Worm (Caenorhabditis elegans) whole organism, L3 larva: ENCODE results near the gene nekl-4.
A peak's percentile ranks its signal among the peaks of the same experiment; 100 is the strongest.

Source experiments
- aly-2 ChIP-seq: fragments of 150-350 bp; optimal IDR thresholded peaks from 2 replicates; lab custom pipeline; 2014; ENCODE audit warnings: missing biosample characterization, missing genetic modification characterization
- ama-1 ChIP-seq: fragments of 150-350 bp; optimal IDR thresholded peaks from 2 replicates; lab custom pipeline; 2018
- ceh-16 ChIP-seq: sonication (generic microtip); optimal IDR thresholded peaks from 2 replicates; lab custom pipeline; 2017; ENCODE audit warnings: missing biosample characterization, missing genetic modification characterization
- ceh-28 ChIP-seq: fragments of 150-350 bp; optimal IDR thresholded peaks from 2 replicates; lab custom pipeline; 2014; ENCODE audit warnings: missing biosample characterization, missing genetic modification reagents, missing genetic modification characterization
- ceh-9 ChIP-seq: sonication (generic microtip); optimal IDR thresholded peaks from 2 replicates; lab custom pipeline; 2018; ENCODE audit warnings: missing biosample characterization, missing genetic modification characterization
- daf-12 ChIP-seq: fragments of 150-350 bp; optimal IDR thresholded peaks from 2 replicates; lab custom pipeline; 2014; ENCODE audit warnings: missing biosample characterization, missing genetic modification reagents, missing genetic modification characterization
- egl-5 ChIP-seq: fragments of 150-350 bp; optimal IDR thresholded peaks from 2 replicates; lab custom pipeline; 2017; ENCODE audit warnings: missing biosample characterization, missing genetic modification reagents, missing genetic modification characterization, inconsistent platforms
- elt-1 ChIP-seq: fragments of 150-350 bp; optimal IDR thresholded peaks from 2 replicates; lab custom pipeline; 2014; ENCODE audit warnings: missing biosample characterization, missing genetic modification characterization
- elt-2 ChIP-seq: sonication (generic microtip); optimal IDR thresholded peaks from 2 replicates; lab custom pipeline; 2016; ENCODE audit warnings: missing genetic modification reagents, mild to moderate bottlenecking, missing genetic modification characterization, missing compliant biosample characterization
- fkh-10 ChIP-seq: sonication (generic microtip); optimal IDR thresholded peaks from 2 replicates; lab custom pipeline; 2017; ENCODE audit warnings: missing biosample characterization, missing genetic modification reagents, missing genetic modification characterization
- fkh-2 ChIP-seq: fragments of 150-350 bp; optimal IDR thresholded peaks from 2 replicates; lab custom pipeline; 2014; ENCODE audit warnings: missing biosample characterization, missing genetic modification reagents, missing genetic modification characterization
- fos-1 ChIP-seq: fragments of 150-350 bp; optimal IDR thresholded peaks from 2 replicates; lab custom pipeline; 2014; ENCODE audit warnings: missing biosample characterization, missing genetic modification characterization
- hmg-11 ChIP-seq: sonication (generic microtip); optimal IDR thresholded peaks from 2 replicates; lab custom pipeline; 2016; ENCODE audit warnings: missing genetic modification characterization, missing compliant biosample characterization
- jun-1 ChIP-seq: fragments of 150-350 bp; optimal IDR thresholded peaks from 2 replicates; lab custom pipeline; 2014; ENCODE audit warnings: missing biosample characterization, missing genetic modification reagents, missing genetic modification characterization
- lin-15B ChIP-seq: fragments of 150-350 bp; optimal IDR thresholded peaks from 2 replicates; lab custom pipeline; 2014; ENCODE audit warnings: missing biosample characterization, missing genetic modification characterization
- lin-39 ChIP-seq: fragments of 150-350 bp; optimal IDR thresholded peaks from 2 replicates; lab custom pipeline; 2018; ENCODE audit warnings: missing biosample characterization, missing genetic modification reagents, missing genetic modification characterization
- mml-1 ChIP-seq: fragments of 150-350 bp; sonication (generic microtip); optimal IDR thresholded peaks from 3 replicates; lab custom pipeline; 2014; ENCODE audit warnings: missing biosample characterization, missing genetic modification characterization
- nfya-1 ChIP-seq: sonication (generic microtip); optimal IDR thresholded peaks from 2 replicates; lab custom pipeline; 2017; ENCODE audit warnings: missing genetic modification characterization, mild to moderate bottlenecking, missing compliant biosample characterization, antibody characterized with exemption, moderate library complexity; ENCODE audit not compliant: insufficient read depth
- nhr-11 ChIP-seq: fragments of 150-350 bp; optimal IDR thresholded peaks from 2 replicates; lab custom pipeline; 2014; ENCODE audit warnings: missing biosample characterization, missing genetic modification characterization
- nhr-12 ChIP-seq: fragments of 150-350 bp; optimal IDR thresholded peaks from 2 replicates; lab custom pipeline; 2014; ENCODE audit warnings: missing biosample characterization, missing genetic modification characterization
- nhr-23 ChIP-seq: fragments of 150-350 bp; optimal IDR thresholded peaks from 2 replicates; lab custom pipeline; 2014; ENCODE audit warnings: missing biosample characterization, missing genetic modification reagents, missing genetic modification characterization
- nhr-25 ChIP-seq: sonication (generic microtip); optimal IDR thresholded peaks from 2 replicates; lab custom pipeline; 2017; ENCODE audit warnings: missing biosample characterization, missing genetic modification characterization
- nhr-28 ChIP-seq: fragments of 150-350 bp; optimal IDR thresholded peaks from 2 replicates; lab custom pipeline; 2014; ENCODE audit warnings: missing biosample characterization, missing genetic modification characterization
- nhr-43 ChIP-seq: sonication (generic microtip); optimal IDR thresholded peaks from 2 replicates; lab custom pipeline; 2016; ENCODE audit warnings: mild to moderate bottlenecking, missing genetic modification characterization, missing compliant biosample characterization; ENCODE audit not compliant: poor library complexity, severe bottlenecking
- nhr-67 ChIP-seq: fragments of 150-350 bp; optimal IDR thresholded peaks from 2 replicates; lab custom pipeline; 2014; ENCODE audit warnings: missing biosample characterization, missing genetic modification characterization
- nhr-76 ChIP-seq: fragments of 150-350 bp; sonication (generic microtip); optimal IDR thresholded peaks from 5 replicates; lab custom pipeline; 2014; ENCODE audit warnings: missing biosample characterization, missing genetic modification characterization
- pha-4 ChIP-seq: fragments of 150-350 bp; optimal IDR thresholded peaks from 2 replicates; lab custom pipeline; 2014; ENCODE audit warnings: missing biosample characterization, missing genetic modification reagents, missing genetic modification characterization
- sea-2 ChIP-seq: fragments of 150-350 bp; sonication (generic microtip); optimal IDR thresholded peaks from 4 replicates; lab custom pipeline; 2014; ENCODE audit warnings: missing biosample characterization, missing genetic modification reagents, missing genetic modification characterization
- skn-1 ChIP-seq: fragments of 150-350 bp; optimal IDR thresholded peaks from 2 replicates; lab custom pipeline; 2014; ENCODE audit warnings: missing biosample characterization, missing genetic modification characterization
- ztf-11 ChIP-seq: fragments of 150-350 bp; optimal IDR thresholded peaks from 2 replicates; lab custom pipeline; 2014; ENCODE audit warnings: missing biosample characterization, missing genetic modification characterization
- ztf-4 ChIP-seq: fragments of 150-350 bp; optimal IDR thresholded peaks from 2 replicates; lab custom pipeline; 2014; ENCODE audit warnings: missing biosample characterization, missing genetic modification characterization

nekl-4 gene

DNA sequence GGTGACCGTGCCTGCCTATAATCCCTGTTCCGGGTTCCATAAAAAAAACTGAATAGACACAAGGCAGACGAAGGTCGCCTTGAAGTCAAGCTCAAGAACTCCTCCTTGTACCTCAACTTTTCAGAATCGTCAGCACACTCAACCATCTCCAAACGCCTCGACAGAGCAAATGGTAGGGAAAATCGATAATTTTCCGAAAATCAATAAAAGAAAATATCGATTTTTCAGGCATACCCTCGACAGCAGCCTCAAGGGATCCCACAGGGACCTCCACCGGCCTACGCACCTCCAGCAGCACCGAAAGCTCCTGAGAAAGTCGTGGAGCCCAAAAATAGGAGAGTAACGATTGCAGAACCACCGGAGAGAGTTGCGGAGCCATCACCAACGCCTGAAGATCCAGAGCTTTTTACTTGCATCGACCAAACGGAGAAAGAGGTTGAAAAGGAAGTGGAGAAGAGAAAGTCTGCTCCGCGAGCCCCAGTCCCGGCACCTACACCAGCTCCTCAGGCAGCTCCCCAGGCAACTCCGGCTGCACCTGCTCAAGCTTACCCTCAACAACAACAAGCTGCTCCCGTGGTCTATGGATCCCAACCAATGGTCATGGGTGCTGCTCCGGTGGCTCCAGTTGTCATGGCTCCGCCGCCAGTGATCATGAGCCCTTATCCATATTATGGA lies 37.7 kb downstream of the nekl-4 start:
- TF ChIP-seq egl-5 (tag; lab: Kevin White, UChicago) (no peak), ceh-28 (tag; lab: Kevin White, UChicago) (peak; percentile 51), lin-15B (tag; lab: Kevin White, UChicago) (no peak)

DNA sequence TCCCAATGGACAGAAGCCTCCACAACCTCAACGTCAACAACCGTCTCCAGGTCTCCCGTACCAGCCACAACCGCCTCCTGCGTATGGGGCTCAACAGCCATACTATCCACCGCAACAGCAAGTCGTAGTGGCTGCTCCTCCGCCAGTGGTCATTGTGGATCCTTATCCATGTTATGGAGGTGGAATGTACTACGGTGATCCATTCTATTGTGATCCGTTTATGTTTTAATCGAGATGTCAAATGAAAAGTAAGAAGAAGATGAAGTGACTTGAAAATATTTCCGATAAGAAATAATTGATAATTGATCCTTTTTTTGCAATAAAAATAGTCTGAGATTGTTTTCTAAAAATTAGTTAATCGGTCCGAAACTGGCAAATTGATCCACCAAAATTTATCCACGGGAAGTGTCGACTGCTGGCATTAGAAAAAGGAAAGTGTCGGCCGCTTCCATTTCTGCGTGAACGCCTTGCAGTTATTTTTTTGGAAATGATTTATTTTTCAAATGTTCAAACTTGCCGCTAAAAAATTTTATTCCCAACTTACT lies 38.4 kb downstream of the nekl-4 start, which contains the start of the genes R02F2.6 and R02F2.5:
Gene R02F2.6 (minus strand): TSS at position 101 of the 545 bp plus-strand sequence.
Gene R02F2.5 (plus strand): TSS at position 495 of the 545 bp plus-strand sequence.
- TF ChIP-seq ceh-28 (tag; lab: Kevin White, UChicago) = no peak
- TF ChIP-seq skn-1 (tag; lab: Kevin White, UChicago) = no peak
- no peak for TF ChIP-seq hmg-11 (tag; lab: Kevin White, UChicago)
- TF ChIP-seq pha-4 (tag; lab: Kevin White, UChicago) = no peak
- no peak for TF ChIP-seq fos-1 (tag; lab: Kevin White, UChicago)
- TF ChIP-seq nhr-12 (tag; lab: Kevin White, UChicago) = no peak
- no peak for TF ChIP-seq nhr-11 (tag; lab: Kevin White, UChicago)

DNA sequence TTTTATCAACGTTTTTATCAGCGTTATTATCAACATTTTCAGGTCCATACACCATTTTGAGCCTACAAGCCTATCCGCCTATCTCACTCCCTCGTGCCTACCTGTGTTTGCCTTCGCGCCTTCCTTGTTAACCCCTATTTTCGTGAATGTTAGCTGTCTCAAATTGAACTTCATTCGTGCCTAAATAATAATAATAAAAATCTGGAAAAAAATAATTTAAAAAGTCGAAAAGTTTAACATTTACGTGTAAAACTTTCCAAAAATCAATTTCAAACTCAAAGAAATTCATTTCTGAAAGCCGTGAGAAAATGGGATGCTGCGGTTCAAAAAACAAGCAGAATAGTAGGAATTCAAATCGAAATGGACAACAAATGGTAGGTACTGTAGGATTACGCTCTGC lies 39.3 kb downstream of the nekl-4 start, which contains the start of gene R02F2.10:
Gene R02F2.10 (plus strand): TSS at position 301 of the 400 bp plus-strand sequence.
- TF ChIP-seq nhr-67 (tag; lab: Kevin White, UChicago) (no peak), daf-12 (no peak), fos-1 (tag; lab: Kevin White, UChicago) (no peak), jun-1 (tag; lab: Kevin White, UChicago) (no peak), ztf-4 (tag; lab: Kevin White, UChicago) (no peak), lin-39 (tag; lab: Kevin White, UChicago) (no peak), nhr-76 (tag; lab: Kevin White, UChicago) (no peak), ceh-16 (no peak), ceh-28 (tag; lab: Kevin White, UChicago) (no peak), elt-2 (no peak), nhr-25 (no peak), ceh-9 (tag; lab: Kevin White, UChicago) (no peak), elt-1 (no peak), nfya-1 (tag; lab: Kevin White, UChicago) (no peak), ama-1 (lab: Kevin White, UChicago) (no peak), skn-1 (tag; lab: Kevin White, UChicago) (no peak)

DNA sequence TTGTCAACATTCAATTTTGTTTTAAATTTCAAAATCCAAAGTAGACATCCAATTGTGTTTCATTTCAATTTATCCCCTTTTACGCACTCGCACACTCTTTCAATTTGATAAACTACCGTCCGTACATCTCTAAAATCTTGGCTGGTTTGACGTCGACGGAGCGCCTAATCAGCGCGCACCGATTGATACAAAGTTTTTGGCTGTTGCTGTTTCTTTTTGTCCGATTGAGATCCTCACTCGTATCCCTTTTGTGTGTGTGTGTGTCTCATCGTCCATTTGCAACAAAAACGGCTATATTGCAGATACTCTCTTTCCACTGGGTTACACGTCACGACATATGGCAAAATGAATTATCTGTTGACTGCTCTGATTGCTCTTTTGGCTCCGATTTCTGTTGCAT lies 43.1 kb downstream of the nekl-4 start, which contains the start of gene lon-1:
Gene lon-1 (plus strand): TSS at position 301 of the 400 bp plus-strand sequence.
- TF ChIP-seq nhr-23 (peak; percentile 15), skn-1 (tag; lab: Kevin White, UChicago) (no peak)

DNA sequence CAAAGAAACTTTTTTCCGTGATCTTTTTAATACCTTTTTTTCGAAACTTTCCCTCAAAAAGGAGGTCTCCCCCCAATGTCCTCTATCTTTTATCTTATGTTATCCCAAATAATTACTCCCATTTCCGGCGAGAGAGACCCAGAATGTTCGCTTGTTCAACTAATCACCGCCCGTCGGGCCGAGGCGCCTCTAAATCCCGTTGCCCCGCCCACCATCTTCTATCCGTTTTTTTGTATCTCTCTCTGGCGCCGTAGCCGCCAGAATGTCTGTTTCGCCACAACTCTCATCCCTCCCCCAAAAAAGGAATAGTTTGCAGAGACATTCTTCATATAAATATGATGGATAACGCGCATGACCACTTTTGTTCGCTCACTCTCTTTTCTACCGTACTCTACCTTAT lies 44.6 kb downstream of the nekl-4 start:
- TF ChIP-seq aly-2 (no peak), nhr-43 (peak; percentile 56), ztf-4 (tag; lab: Kevin White, UChicago) (no peak), ceh-16 (no peak), mml-1 (tag; lab: Kevin White, UChicago) (no peak), jun-1 (tag; lab: Kevin White, UChicago) (no peak), lin-39 (tag; lab: Kevin White, UChicago) (no peak), fkh-2 (no peak), pha-4 (tag; lab: Kevin White, UChicago) (no peak), nhr-23 (peak; percentile 82), ztf-11 (tag; lab: Kevin White, UChicago) (no peak), nfya-1 (tag; lab: Kevin White, UChicago) (peak; percentile 48), fkh-10 (GFP tag; lab: Kevin White, UChicago) (no peak), nhr-28 (no peak), sea-2 (no peak)

DNA sequence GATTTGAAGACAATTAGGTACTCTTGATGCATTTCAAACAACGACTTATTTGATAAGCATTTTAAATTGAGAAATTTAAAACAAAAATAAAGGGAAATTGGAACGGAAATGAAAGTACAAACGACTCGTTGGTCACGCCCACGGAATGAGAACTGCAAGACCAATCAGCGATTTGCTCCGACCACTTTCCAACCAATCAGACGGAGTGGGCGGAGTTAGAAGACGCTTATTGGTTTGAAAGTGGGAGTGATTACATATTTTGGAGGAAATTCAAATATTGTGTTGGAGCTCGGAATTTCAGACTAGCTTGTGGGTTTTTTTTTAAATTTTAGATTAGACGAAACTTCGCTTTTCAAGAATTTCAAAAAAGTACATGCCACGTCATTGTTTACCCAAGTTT lies 48.2 kb downstream of the nekl-4 start:
- TF ChIP-seq fos-1 (tag; lab: Kevin White, UChicago) (no peak), nfya-1 (tag; lab: Kevin White, UChicago) (peak; percentile 99)
